Worm (Caenorhabditis elegans) whole organism, L2 larva: ENCODE data around the gene aldo-1.
A peak's percentile ranks its signal among the peaks of the same experiment; 100 is the strongest.

Source experiments
- C34F6.9 ChIP-seq: fragments of 150-350 bp; optimal IDR thresholded peaks from 2 replicates; lab custom pipeline; 2014; ENCODE audit warnings: missing biosample characterization, missing genetic modification characterization
- R02D3.7 ChIP-seq: fragments of 150-350 bp; optimal IDR thresholded peaks from 2 replicates; lab custom pipeline; 2014; ENCODE audit warnings: missing biosample characterization, missing genetic modification characterization
- Y55F3AM.14 ChIP-seq: fragments of 200-800 bp; sonication (Bioruptor generic); optimal IDR thresholded peaks from 2 replicates; lab custom pipeline; 2018; ENCODE audit warnings: mild to moderate bottlenecking, missing genetic modification characterization, missing compliant biosample characterization
- ZK546.5 ChIP-seq: sonication (generic microtip); optimal IDR thresholded peaks from 2 replicates; lab custom pipeline; 2017; ENCODE audit warnings: missing biosample characterization, missing genetic modification characterization
- alr-1 ChIP-seq: fragments of 150-350 bp; optimal IDR thresholded peaks from 2 replicates; lab custom pipeline; 2014; ENCODE audit warnings: missing biosample characterization, missing genetic modification characterization
- aly-2 ChIP-seq: fragments of 150-350 bp; optimal IDR thresholded peaks from 2 replicates; lab custom pipeline; 2014; ENCODE audit warnings: missing biosample characterization, missing genetic modification characterization
- ama-1 ChIP-seq: fragments of 150-350 bp; optimal IDR thresholded peaks from 2 replicates; lab custom pipeline; 2018; ENCODE audit warnings: inconsistent platforms
- blmp-1 ChIP-seq: sonication (generic microtip); optimal IDR thresholded peaks from 2 replicates; lab custom pipeline; 2017; ENCODE audit warnings: missing genetic modification characterization, mild to moderate bottlenecking, missing compliant biosample characterization, antibody characterized with exemption, moderate library complexity; ENCODE audit not compliant: insufficient read depth
- dmd-4 ChIP-seq: sonication (generic microtip); optimal IDR thresholded peaks from 2 replicates; lab custom pipeline; 2017; ENCODE audit warnings: missing biosample characterization, missing genetic modification characterization
- egl-27 ChIP-seq: sonication (generic microtip); optimal IDR thresholded peaks from 3 replicates; lab custom pipeline; 2017; ENCODE audit warnings: missing biosample characterization, missing genetic modification reagents, missing genetic modification characterization
- elt-1 ChIP-seq: fragments of 150-350 bp; optimal IDR thresholded peaks from 2 replicates; lab custom pipeline; 2014; ENCODE audit warnings: missing biosample characterization, missing genetic modification characterization
- elt-3 ChIP-seq: sonication (generic microtip); optimal IDR thresholded peaks from 2 replicates; lab custom pipeline; 2017; ENCODE audit warnings: missing biosample characterization, missing genetic modification characterization
- fos-1 ChIP-seq: fragments of 150-350 bp; optimal IDR thresholded peaks from 2 replicates; lab custom pipeline; 2014; ENCODE audit warnings: missing biosample characterization, missing genetic modification characterization
- lin-39 ChIP-seq: fragments of 150-350 bp; optimal IDR thresholded peaks from 2 replicates; lab custom pipeline; 2014; ENCODE audit warnings: missing biosample characterization, missing genetic modification reagents, missing genetic modification characterization
- lsy-2 ChIP-seq, 2 experiments: fragments of 150-350 bp in 1 of 2; sonication (generic microtip) in 1 of 2; optimal IDR thresholded peaks; 2 replicates each; lab custom pipeline; 2014 to 2017; ENCODE audit warnings: missing biosample characterization in 2 of 2, missing genetic modification characterization in 2 of 2
- mab-5 ChIP-seq: fragments of 150-350 bp; optimal IDR thresholded peaks from 2 replicates; lab custom pipeline; 2014; ENCODE audit warnings: missing biosample characterization, missing genetic modification characterization
- nhr-10 ChIP-seq: sonication (generic microtip); optimal IDR thresholded peaks from 2 replicates; lab custom pipeline; 2017; ENCODE audit warnings: missing biosample characterization, missing genetic modification characterization
- nhr-11 ChIP-seq: fragments of 150-350 bp; optimal IDR thresholded peaks from 2 replicates; lab custom pipeline; 2014; ENCODE audit warnings: missing biosample characterization, missing genetic modification characterization
- nhr-129 ChIP-seq: fragments of 150-350 bp; optimal IDR thresholded peaks from 2 replicates; lab custom pipeline; 2014; ENCODE audit warnings: missing biosample characterization, missing genetic modification characterization
- nhr-23 ChIP-seq: fragments of 150-350 bp; optimal IDR thresholded peaks from 2 replicates; lab custom pipeline; 2014; ENCODE audit warnings: missing biosample characterization, missing genetic modification reagents, missing genetic modification characterization
- nhr-237 ChIP-seq: fragments of 150-350 bp; optimal IDR thresholded peaks from 2 replicates; lab custom pipeline; 2014; ENCODE audit warnings: missing biosample characterization, missing genetic modification characterization
- nhr-25 ChIP-seq: fragments of 150-350 bp; sonication (generic microtip); optimal IDR thresholded peaks from 3 replicates; lab custom pipeline; 2014; ENCODE audit warnings: missing biosample characterization, missing genetic modification characterization
- nhr-77 ChIP-seq: fragments of 150-350 bp; optimal IDR thresholded peaks from 2 replicates; lab custom pipeline; 2014; ENCODE audit warnings: missing biosample characterization, missing genetic modification characterization
- sem-4 ChIP-seq: fragments of 150-350 bp; optimal IDR thresholded peaks from 2 replicates; lab custom pipeline; 2014; ENCODE audit warnings: missing biosample characterization, missing genetic modification reagents, missing genetic modification characterization
- skn-1 ChIP-seq: sonication (generic microtip); optimal IDR thresholded peaks from 2 replicates; lab custom pipeline; 2017; ENCODE audit warnings: missing biosample characterization, missing genetic modification characterization
- sma-3 ChIP-seq: sonication (generic microtip); optimal IDR thresholded peaks from 2 replicates; lab custom pipeline; 2016; ENCODE audit warnings: missing genetic modification reagents, missing genetic modification characterization, missing compliant biosample characterization
- sma-9 ChIP-seq, 2 experiments: fragments of 150-350 bp in 1 of 2; sonication (generic microtip) in 1 of 2; optimal IDR thresholded peaks; 2 replicates each; lab custom pipeline; 2014 to 2016; ENCODE audit warnings: missing genetic modification characterization in 2 of 2, mild to moderate bottlenecking in 1 of 2, missing biosample characterization in 1 of 2, missing compliant biosample characterization in 1 of 2, missing genetic modification reagents in 1 of 2, moderate library complexity in 1 of 2
- unc-39 ChIP-seq: fragments of 150-350 bp; optimal IDR thresholded peaks from 2 replicates; lab custom pipeline; 2014; ENCODE audit warnings: missing biosample characterization, missing genetic modification characterization
- unc-62 ChIP-seq: fragments of 150-350 bp; optimal IDR thresholded peaks from 2 replicates; lab custom pipeline; 2014; ENCODE audit warnings: missing biosample characterization, missing genetic modification reagents, missing genetic modification characterization
- zag-1 ChIP-seq: fragments of 150-350 bp; optimal IDR thresholded peaks from 2 replicates; lab custom pipeline; 2014; ENCODE audit warnings: missing biosample characterization, missing genetic modification characterization
- ztf-1 ChIP-seq: fragments of 200-800 bp; sonication (Bioruptor generic); conservative IDR thresholded peaks from 2 replicates; pipeline ENCODE4 v1.3.6; 2022; ENCODE audit warnings: missing genetic modification characterization, missing compliant biosample characterization
- ztf-4 ChIP-seq: fragments of 150-350 bp; optimal IDR thresholded peaks from 2 replicates; lab custom pipeline; 2014; ENCODE audit warnings: missing biosample characterization, missing genetic modification characterization

The aldo-1 gene

DNA sequence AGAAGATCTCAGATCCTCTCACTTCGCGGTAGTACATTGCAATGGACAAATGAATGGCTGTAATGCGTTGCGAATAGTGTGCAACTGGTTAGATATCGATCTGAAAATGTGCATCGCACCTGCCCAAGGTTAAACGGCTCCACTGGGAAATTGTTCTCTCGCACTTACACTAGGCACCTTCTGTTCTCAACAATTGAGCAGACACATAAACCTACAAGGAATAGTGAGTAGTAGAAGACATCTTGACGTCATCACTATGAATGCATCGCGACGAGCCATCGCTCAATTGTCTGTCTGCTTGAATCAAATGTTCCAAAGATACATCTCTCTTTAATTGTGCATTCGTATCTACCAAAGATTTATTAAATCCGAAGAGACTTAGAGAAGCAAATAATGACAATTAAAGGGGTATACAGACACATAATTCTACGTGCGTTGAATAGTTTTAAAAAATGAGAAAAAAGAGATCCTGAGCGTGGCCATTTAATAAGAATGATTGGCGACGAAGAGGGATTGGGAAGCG lies 1.7 kb downstream of the aldo-1 start, which contains the start of gene T05D4.2 (continued):
- TF ChIP-seq elt-3 (tag; lab: Kevin White, UChicago) (no peak), elt-1 (tag; lab: Kevin White, UChicago) (no peak), nhr-129 (tag; lab: Kevin White, UChicago) (peak; percentile 70), nhr-23 (tag; lab: Kevin White, UChicago) (no peak), unc-62 (no peak), nhr-25 (tag; lab: Kevin White, UChicago) (no peak), ZK546.5 (tag; lab: Kevin White, UChicago) (no peak), dmd-4 (tag; lab: Kevin White, UChicago) (no peak), skn-1 (tag; lab: Kevin White, UChicago) (no peak), zag-1 (peak; percentile 42)

- TF ChIP-seq alr-1 (no peak), ztf-4 (tag; lab: Kevin White, UChicago) (no peak), R02D3.7 (no peak), unc-62 (no peak), ztf-1 (GFP tag; lab: Robert Waterston, UW) (no peak), aly-2 (tag; lab: Kevin White, UChicago) (no peak), skn-1 (tag; lab: Kevin White, UChicago) (no peak), sma-9 (GFP tag; optimal IDR thresholded peaks at IDR 0.05; lab: Kevin White, UChicago) (no peak), sma-9 (tag; optimal IDR thresholded peaks at IDR 0.05; lab: Kevin White, UChicago) (no peak), egl-27 (no peak), nhr-11 (tag; lab: Kevin White, UChicago) (no peak)
- TF ChIP-seq, all 48 proteins: peak for 0
These were observed 3.5 kb downstream of the aldo-1 start for ce11 chrIII:13561233-13561632.

DNA sequence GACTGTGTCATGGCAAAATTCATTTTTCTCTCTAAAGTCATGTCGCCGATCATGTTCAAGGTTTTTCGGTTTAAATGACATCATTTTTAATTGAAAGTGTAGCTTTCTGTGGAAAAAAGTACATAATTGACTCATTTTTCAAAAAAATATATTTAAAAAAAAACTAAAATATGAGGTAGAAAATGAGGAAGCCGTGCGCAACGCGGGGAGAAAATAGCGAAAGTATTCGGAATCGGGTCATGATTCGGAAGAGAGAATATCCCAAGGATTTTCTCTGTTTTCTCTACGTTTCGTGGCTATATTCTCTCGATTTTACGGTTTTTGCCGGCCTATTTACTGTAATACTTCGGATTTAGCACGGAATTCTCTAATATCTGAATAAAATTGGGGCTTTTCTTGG lies 4.0 kb downstream of the aldo-1 start:
- peak; percentile 29 for TF ChIP-seq blmp-1 (tag; lab: Kevin White, UChicago)
- TF ChIP-seq skn-1 (tag; lab: Kevin White, UChicago): no peak

DNA sequence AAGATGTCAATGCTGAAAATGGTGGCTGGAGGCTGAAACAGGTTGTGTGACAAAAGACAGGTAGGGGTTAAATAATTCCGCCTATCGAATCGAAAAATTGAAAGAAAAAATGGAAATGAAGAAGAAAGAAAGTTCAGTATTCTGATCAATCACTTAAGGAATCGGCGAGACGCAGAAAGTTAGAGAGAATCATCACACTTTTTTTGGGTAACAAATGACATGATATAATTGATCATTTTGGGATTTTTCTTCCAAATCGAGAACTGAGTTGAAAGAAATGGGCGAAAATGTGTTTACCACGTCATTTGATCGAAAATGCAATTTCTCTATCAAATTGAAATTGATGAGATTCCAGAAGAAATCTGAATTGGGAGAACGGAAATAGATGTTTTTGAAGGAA lies 8.7 kb downstream of the aldo-1 start:
- TF ChIP-seq nhr-237 (tag; lab: Kevin White, UChicago) (no peak), lin-39 (tag; lab: Kevin White, UChicago) (no peak), blmp-1 (tag; lab: Kevin White, UChicago) (peak; percentile 40), dmd-4 (tag; lab: Kevin White, UChicago) (no peak)

ce11 chrIII:13555234-13555633 lies 9.5 kb downstream of the aldo-1 start, which contains the start of gene scav-2:
Gene scav-2, minus strand, starts transcription at chrIII:13555334.
- no peak for TF ChIP-seq unc-39 (tag; lab: Kevin White, UChicago)
- no peak for TF ChIP-seq mab-5 (tag; lab: Kevin White, UChicago)
- no peak for TF ChIP-seq lsy-2 (tag; optimal IDR thresholded peaks at IDR 0.05; lab: Kevin White, UChicago)
- no peak for TF ChIP-seq fos-1
- TF ChIP-seq sma-3 (GFP tag; lab: Kevin White, UChicago): no peak
- TF ChIP-seq Y55F3AM.14 (GFP tag; lab: Kevin White, UChicago): no peak
- no peak for TF ChIP-seq nhr-77 (tag; lab: Kevin White, UChicago)
- no peak for TF ChIP-seq blmp-1 (tag; lab: Kevin White, UChicago)
- TF ChIP-seq nhr-25 (tag; lab: Kevin White, UChicago): no peak
- no peak for TF ChIP-seq C34F6.9 (tag; lab: Kevin White, UChicago)

DNA sequence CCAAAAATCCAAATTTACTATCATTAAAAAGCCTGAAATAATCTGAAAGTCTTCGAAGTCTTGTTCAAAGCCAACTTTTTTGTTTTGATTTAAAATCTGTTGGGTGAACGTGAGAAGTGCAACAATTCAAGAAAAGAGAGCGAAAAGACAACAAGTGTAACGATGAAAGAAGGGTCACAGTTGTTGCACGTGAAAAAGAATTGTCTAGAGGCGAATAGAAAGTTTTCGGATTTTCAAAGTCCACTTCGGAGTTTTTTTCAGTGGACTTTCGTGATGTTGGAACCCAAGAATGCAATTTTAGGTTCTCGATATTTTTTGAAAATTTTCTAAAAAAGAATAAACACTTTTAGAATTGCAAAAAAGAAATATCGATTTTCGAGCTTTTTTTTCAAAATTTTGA lies 14.8 kb downstream of the aldo-1 start:
- TF ChIP-seq ztf-1 (GFP tag; lab: Robert Waterston, UW) (no peak), ama-1 (lab: Kevin White, UChicago) (peak; percentile 32), ztf-4 (tag; lab: Kevin White, UChicago) (no peak), nhr-10 (tag; lab: Kevin White, UChicago) (no peak), dmd-4 (tag; lab: Kevin White, UChicago) (no peak), nhr-23 (tag; lab: Kevin White, UChicago) (no peak), sem-4 (tag; lab: Kevin White, UChicago) (no peak), nhr-129 (tag; lab: Kevin White, UChicago) (peak; percentile 9), nhr-11 (tag; lab: Kevin White, UChicago) (no peak), elt-1 (tag; lab: Kevin White, UChicago) (no peak), lsy-2 (tag; optimal IDR thresholded peaks at IDR 0.05; lab: Kevin White, UChicago) (peak in 1 of 2 experiments; percentile 9)
- TF ChIP-seq, all 48 proteins: peak for 3
